Fruit fly (Drosophila melanogaster) whole organism, pupa: Measurements from ENCODE around the gene Sur-8.

ENCODE experiments used
- CG10348 ChIP-seq: fragments of 200-800 bp; sonication (Bioruptor generic); IDR thresholded peaks from 2 replicates; pipeline ENCODE4 v1.3.6; 2022; ENCODE audit warnings: missing biosample characterization, missing genetic modification characterization
- CG12605 ChIP-seq: fragments of 200-800 bp; sonication (Bioruptor generic); IDR thresholded peaks from 2 replicates; pipeline ENCODE4 v1.3.6; 2022; ENCODE audit warnings: missing biosample characterization, missing genetic modification characterization
- CG13204 ChIP-seq: fragments of 200-800 bp; sonication (Bioruptor generic); optimal IDR thresholded peaks from 2 replicates; lab custom pipeline; 2018; ENCODE audit warnings: missing biosample characterization, mild to moderate bottlenecking, missing genetic modification characterization, moderate library complexity
- CG14655 ChIP-seq: fragments of 200-800 bp; sonication (Bioruptor generic); optimal IDR thresholded peaks from 3 replicates; lab custom pipeline; 2017; ENCODE audit warnings: mild to moderate bottlenecking, missing biosample characterization, missing genetic modification reagents, missing genetic modification characterization
- CG15710 ChIP-seq: fragments of 200-800 bp; sonication (Bioruptor generic); optimal IDR thresholded peaks from 2 replicates; lab custom pipeline; 2018; ENCODE audit warnings: missing biosample characterization, mild to moderate bottlenecking, missing genetic modification characterization, moderate library complexity
- CG17806 ChIP-seq: fragments of 200-800 bp; sonication (Bioruptor generic); optimal IDR thresholded peaks from 2 replicates; lab custom pipeline; 2018; ENCODE audit warnings: missing biosample characterization, mild to moderate bottlenecking, missing genetic modification characterization, moderate library complexity
- CG32121 ChIP-seq: fragments of 200-800 bp; sonication (Bioruptor generic); IDR thresholded peaks from 2 replicates; pipeline ENCODE4 v1.3.6; 2022; ENCODE audit warnings: missing biosample characterization, missing genetic modification characterization
- CG34367 ChIP-seq: fragments of 200-800 bp; sonication (Bioruptor generic); optimal IDR thresholded peaks from 2 replicates; lab custom pipeline; 2018; ENCODE audit warnings: missing biosample characterization, mild to moderate bottlenecking, missing genetic modification characterization
- CG4496 ChIP-seq: fragments of 200-800 bp; sonication (Bioruptor generic); IDR thresholded peaks from 3 replicates; pipeline ENCODE4 v1.3.6; 2022; ENCODE audit warnings: missing biosample characterization, missing genetic modification characterization
- CG8159 ChIP-seq: fragments of 200-800 bp; sonication (Bioruptor generic); optimal IDR thresholded peaks from 3 replicates; lab custom pipeline; 2018; ENCODE audit warnings: missing biosample characterization, mild to moderate bottlenecking, missing genetic modification characterization, moderate library complexity
- CG8301 ChIP-seq: fragments of 200-800 bp; sonication (Bioruptor generic); optimal IDR thresholded peaks from 2 replicates; lab custom pipeline; 2018; ENCODE audit warnings: missing biosample characterization, mild to moderate bottlenecking, missing genetic modification characterization
- CG9948 ChIP-seq: fragments of 200-800 bp; sonication (Bioruptor generic); optimal IDR thresholded peaks from 2 replicates; lab custom pipeline; 2018; ENCODE audit warnings: missing biosample characterization, mild to moderate bottlenecking, missing genetic modification characterization, moderate library complexity
- D1 ChIP-seq: fragments of 200-800 bp; sonication (Bioruptor generic); optimal IDR thresholded peaks from 2 replicates; lab custom pipeline; 2018; ENCODE audit warnings: missing biosample characterization, mild to moderate bottlenecking, missing genetic modification characterization, moderate library complexity
- EcR ChIP-seq: fragments of 200-800 bp; sonication (Bioruptor generic); optimal IDR thresholded peaks from 3 replicates; lab custom pipeline; 2019; ENCODE audit warnings: missing biosample characterization, missing genetic modification characterization, mild to moderate bottlenecking, moderate library complexity, missing genetic modification reagents
- Ets98B ChIP-seq: fragments of 200-800 bp; sonication (Bioruptor generic); IDR thresholded peaks from 2 replicates; pipeline ENCODE4 v1.3.6; 2022; ENCODE audit warnings: missing biosample characterization, missing genetic modification characterization
- Pif1A ChIP-seq: fragments of 200-800 bp; sonication (Bioruptor generic); optimal IDR thresholded peaks from 3 replicates; lab custom pipeline; 2016; ENCODE audit warnings: missing biosample characterization, missing genetic modification characterization
- Pif1B ChIP-seq: fragments of 200-800 bp; sonication (Bioruptor generic); optimal IDR thresholded peaks from 3 replicates; lab custom pipeline; 2016; ENCODE audit warnings: missing biosample characterization, missing genetic modification characterization
- Snoo ChIP-seq: fragments of 200-800 bp; sonication (Bioruptor generic); optimal IDR thresholded peaks from 3 replicates; lab custom pipeline; 2017; ENCODE audit warnings: missing biosample characterization, mild to moderate bottlenecking, missing genetic modification characterization, inconsistent platforms
- fd96Ca ChIP-seq: fragments of 200-800 bp; sonication (Bioruptor generic); IDR thresholded peaks from 3 replicates; pipeline ENCODE4 v1.3.6; 2022; ENCODE audit warnings: missing biosample characterization, missing genetic modification characterization
- gl ChIP-seq: fragments of 200-800 bp; sonication (Bioruptor generic); optimal IDR thresholded peaks from 2 replicates; lab custom pipeline; 2018; ENCODE audit warnings: missing biosample characterization, mild to moderate bottlenecking, missing genetic modification characterization
- rn ChIP-seq: fragments of 200-800 bp; sonication (Bioruptor generic); IDR thresholded peaks from 2 replicates; pipeline ENCODE4 v1.3.6; 2022; ENCODE audit warnings: missing biosample characterization, missing genetic modification characterization

Sur-8 gene

DNA sequence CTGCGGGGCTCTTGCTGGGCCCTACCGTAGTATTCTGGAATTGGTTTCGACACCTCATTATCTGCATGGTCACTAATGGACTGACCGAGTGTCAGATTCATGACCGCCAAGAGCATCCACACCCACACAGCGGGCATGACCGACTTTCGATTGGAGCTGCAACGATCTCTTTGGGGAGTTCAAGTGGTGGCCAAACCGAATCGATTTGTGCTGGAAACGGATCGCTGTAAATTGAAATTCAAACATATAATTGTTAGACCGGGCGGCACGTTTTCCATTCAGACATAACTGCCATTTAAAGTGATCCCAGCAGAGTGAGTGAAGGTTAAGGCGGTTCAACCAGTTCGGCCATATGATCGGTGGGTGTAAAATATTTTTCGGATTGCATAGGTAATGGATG, 4.1 kb upstream of the Sur-8 start, which contains the start of the genes CG42824 and CG42798:
Gene CG42824 (minus strand): TSS at position 101 of the 400 bp plus-strand sequence.
Gene CG42798 (plus strand): TSS at position 268 of the 400 bp plus-strand sequence.
- TF ChIP-seq CG34367 (tag; lab: Kevin White, UChicago) (no peak), Pif1A (GFP tag; lab: Kevin White, UChicago) (no peak), EcR (GFP tag; lab: Kevin White, UChicago) (no peak), gl (tag; lab: Kevin White, UChicago) (no peak), D1 (tag; lab: Kevin White, UChicago) (no peak), CG15710 (tag; lab: Kevin White, UChicago) (no peak), CG17806 (no peak)
- TF ChIP-seq, all 21 proteins: peak for 0

DNA sequence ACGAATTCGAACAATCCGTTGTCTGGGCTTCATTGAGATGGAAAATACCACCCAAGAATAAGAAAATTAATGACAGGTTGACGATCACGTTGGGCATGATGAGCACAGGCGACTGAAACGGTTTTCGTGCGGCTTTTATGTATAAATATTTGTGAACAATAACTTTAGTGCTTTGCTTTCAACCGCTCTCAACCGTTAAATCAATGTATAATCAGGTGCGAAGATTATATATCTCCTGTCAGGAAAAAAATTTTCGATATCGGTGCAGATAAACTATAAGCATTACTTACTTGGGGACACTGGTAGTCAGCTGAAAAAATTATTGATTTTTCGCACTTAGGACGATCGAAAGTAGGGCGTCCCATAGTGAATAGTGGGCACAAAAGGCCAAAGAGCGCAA, 2.7 kb upstream of the Sur-8 start, which contains the start of gene CG42823:
Gene CG42823 (minus strand): TSS at position 101 of the 400 bp plus-strand sequence.
- TF ChIP-seq fd96Ca (no peak), CG17806 (no peak), CG15710 (tag; lab: Kevin White, UChicago) (no peak), Pif1A (GFP tag; lab: Kevin White, UChicago) (no peak), Ets98B (no peak), CG10348 (GFP tag; lab: Robert Waterston, UW) (no peak), CG13204 (no peak), CG8301 (tag; lab: Kevin White, UChicago) (no peak), D1 (tag; lab: Kevin White, UChicago) (no peak), CG14655 (no peak), EcR (GFP tag; lab: Kevin White, UChicago) (no peak), Pif1B (GFP tag; lab: Kevin White, UChicago) (no peak), CG4496 (no peak)

dm6 chr3R:17404155-17404554, 1.8 kb upstream of the Sur-8 start:
- TF ChIP-seq gl (tag; lab: Kevin White, UChicago) (no peak), EcR (GFP tag; lab: Kevin White, UChicago) (no peak), CG9948 (tag; lab: Kevin White, UChicago) (no peak), CG14655 (no peak), CG12605 (no peak), CG10348 (GFP tag; lab: Robert Waterston, UW) (no peak), fd96Ca (no peak), CG8301 (tag; lab: Kevin White, UChicago) (no peak), CG8159 (tag; lab: Kevin White, UChicago) (no peak), Pif1A (GFP tag; lab: Kevin White, UChicago) (no peak), Pif1B (GFP tag; lab: Kevin White, UChicago) (no peak)

DNA sequence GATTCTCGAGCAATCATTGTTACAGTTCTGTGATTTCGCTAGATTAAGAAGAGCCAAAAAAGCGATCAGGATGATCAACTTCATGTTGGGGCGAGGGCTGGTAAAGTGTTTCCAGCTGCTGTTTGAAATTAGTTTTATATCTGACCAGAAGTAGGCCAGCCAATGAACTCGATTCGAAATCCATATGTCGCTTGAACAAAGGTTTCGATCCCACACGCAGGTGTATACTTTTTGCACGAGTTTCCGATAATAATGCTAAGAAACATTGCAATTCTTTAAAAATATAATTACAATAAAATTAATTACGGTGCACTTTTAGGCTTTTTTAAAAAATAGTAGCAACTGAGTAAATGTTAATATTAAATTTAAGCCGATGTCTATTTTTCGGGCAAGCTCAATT, 1.3 kb upstream of the Sur-8 start, which contains the start of gene CG34280:
Gene CG34280 (minus strand): TSS at position 101 of the 400 bp plus-strand sequence.
- TF ChIP-seq Ets98B: no peak
- no peak for TF ChIP-seq CG9948 (tag; lab: Kevin White, UChicago)
- TF ChIP-seq CG15710 (tag; lab: Kevin White, UChicago): no peak
- TF ChIP-seq Snoo (tag; lab: Kevin White, UChicago): no peak
- no peak for TF ChIP-seq CG8301 (tag; lab: Kevin White, UChicago)
- no peak for TF ChIP-seq CG13204
- no peak for TF ChIP-seq CG4496

dm6 chr3R:17403188-17403587, 873 bp upstream of the Sur-8 start, which contains the start of gene CG34279:
CG34279 (minus strand) TSS chr3R:17403288.
- TF ChIP-seq CG9948 (tag; lab: Kevin White, UChicago) (no peak), EcR (GFP tag; lab: Kevin White, UChicago) (no peak), CG32121 (no peak), CG14655 (no peak), CG15710 (tag; lab: Kevin White, UChicago) (no peak), rn (GFP tag; lab: Robert Waterston, UW) (no peak), CG8159 (tag; lab: Kevin White, UChicago) (no peak), CG12605 (no peak), gl (tag; lab: Kevin White, UChicago) (no peak), D1 (tag; lab: Kevin White, UChicago) (no peak), Pif1B (GFP tag; lab: Kevin White, UChicago) (no peak), Pif1A (GFP tag; lab: Kevin White, UChicago) (no peak), CG10348 (GFP tag; lab: Robert Waterston, UW) (no peak)

DNA sequence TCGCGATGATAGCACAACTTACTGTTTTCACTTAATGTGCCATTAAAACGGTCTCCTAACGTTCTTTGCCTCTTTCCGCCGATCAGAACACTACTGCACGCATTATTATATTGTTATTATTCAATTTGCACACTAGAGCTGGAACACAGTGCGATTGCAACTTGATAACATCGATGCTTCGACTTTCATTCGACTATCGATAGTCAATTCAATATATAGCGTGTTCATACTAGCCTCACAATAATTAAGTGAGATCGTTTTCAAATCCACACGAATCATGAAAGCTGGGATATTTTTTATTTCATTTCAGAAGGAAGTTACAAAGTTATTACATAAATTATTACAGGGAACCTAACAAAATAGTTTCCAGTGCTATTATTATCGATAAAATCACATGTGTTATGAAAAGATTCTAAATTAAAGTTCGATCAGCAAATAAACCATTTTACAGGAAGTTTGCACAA, 994 bp downstream of the Sur-8 start:
- TF ChIP-seq CG14655: no peak
- TF ChIP-seq CG13204: no peak
- TF ChIP-seq CG32121: peak; percentile 31; the same call in 1 of the 2 replicates
- no peak for TF ChIP-seq Pif1B (GFP tag; lab: Kevin White, UChicago)
- TF ChIP-seq Ets98B: peak; percentile 37; the same call in 1 of the 2 replicates
- no peak for TF ChIP-seq fd96Ca
- TF ChIP-seq Snoo (tag; lab: Kevin White, UChicago): peak; percentile 7
- TF ChIP-seq CG4496: peak; percentile 57; the same call in 1 of the 3 replicates
- TF ChIP-seq D1 (tag; lab: Kevin White, UChicago): peak; percentile 8

- TF ChIP-seq CG17806 (peak; percentile 75), CG8301 (tag; lab: Kevin White, UChicago) (peak; percentile 84), CG34367 (tag; lab: Kevin White, UChicago) (peak; percentile 27), Pif1A (GFP tag; lab: Kevin White, UChicago) (peak; percentile 83), CG4496 (peak; percentile 66; the same call in 1 of the 3 replicates), Pif1B (GFP tag; lab: Kevin White, UChicago) (peak; percentile 50), fd96Ca (no peak), Snoo (tag; lab: Kevin White, UChicago) (no peak), CG8159 (tag; lab: Kevin White, UChicago) (peak; percentile 78), CG15710 (tag; lab: Kevin White, UChicago) (peak; percentile 48), D1 (tag; lab: Kevin White, UChicago) (peak; percentile 17), CG14655 (peak; percentile 83), rn (GFP tag; lab: Robert Waterston, UW) (no peak), CG12605 (peak; percentile 58), Ets98B (peak; percentile 36; the same call in 1 of the 2 replicates), CG13204 (no peak), CG10348 (GFP tag; lab: Robert Waterston, UW) (no peak), EcR (GFP tag; lab: Kevin White, UChicago) (no peak), CG32121 (peak; percentile 59), CG9948 (tag; lab: Kevin White, UChicago) (peak; percentile 69), gl (tag; lab: Kevin White, UChicago) (peak; percentile 44)
Observed at dm6 chr3R:17400675-17401118, 1.6 kb downstream of the Sur-8 start.
